Fruit fly (Drosophila melanogaster) whole organism, embryonic: ENCODE measurements around the gene His3.3B.

Source experiments
- C15 ChIP-seq: fragments of 200-800 bp; sonication (Bioruptor generic); IDR thresholded peaks from 3 replicates; pipeline ENCODE4 v1.3.6; 2022; ENCODE audit warnings: missing biosample characterization, missing genetic modification characterization
- CG11504 ChIP-seq: fragments of 200-800 bp; sonication (Bioruptor generic); optimal IDR thresholded peaks from 3 replicates; lab custom pipeline; 2019; ENCODE audit warnings: missing biosample characterization, mild to moderate bottlenecking, missing genetic modification characterization, moderate library complexity
- CG11560 ChIP-seq: fragments of 200-800 bp; sonication (Bioruptor generic); IDR thresholded peaks from 3 replicates; pipeline ENCODE4 v1.3.6; 2022; ENCODE audit warnings: missing biosample characterization, missing genetic modification characterization
- CG12659 ChIP-seq: fragments of 200-800 bp; sonication (Bioruptor generic); optimal IDR thresholded peaks from 3 replicates; lab custom pipeline; 2017; ENCODE audit warnings: mild to moderate bottlenecking, missing biosample characterization, missing genetic modification reagents, missing genetic modification characterization
- CG13424 ChIP-seq: fragments of 200-800 bp; sonication (Bioruptor generic); optimal IDR thresholded peaks from 2 replicates; lab custom pipeline; 2019; ENCODE audit warnings: missing biosample characterization, mild to moderate bottlenecking, missing genetic modification characterization, moderate library complexity
- CG14014 ChIP-seq: fragments of 200-800 bp; sonication (Bioruptor generic); IDR thresholded peaks from 2 replicates; pipeline ENCODE4 v1.3.6; 2022; ENCODE audit warnings: missing biosample characterization, missing genetic modification characterization
- CG14667 ChIP-seq: fragments of 200-800 bp; sonication (Bioruptor generic); IDR thresholded peaks from 2 replicates; pipeline ENCODE4 v1.3.6; 2022; ENCODE audit warnings: missing biosample characterization, missing genetic modification characterization
- CG14710 ChIP-seq: fragments of 200-800 bp; sonication (Bioruptor generic); optimal IDR thresholded peaks from 3 replicates; lab custom pipeline; 2019; ENCODE audit warnings: missing biosample characterization, mild to moderate bottlenecking, missing genetic modification characterization, moderate library complexity
- CG14860 ChIP-seq: fragments of 200-800 bp; sonication (Bioruptor generic); IDR thresholded peaks from 3 replicates; pipeline ENCODE4 v1.3.6; 2022; ENCODE audit warnings: missing biosample characterization, missing genetic modification characterization; ENCODE audit not compliant: partially characterized antibody
- CG16779 ChIP-seq: fragments of 200-800 bp; sonication (Bioruptor generic); IDR thresholded peaks from 2 replicates; pipeline ENCODE4 v1.3.6; 2022; ENCODE audit warnings: missing biosample characterization, missing genetic modification characterization
- CG17359 ChIP-seq: fragments of 200-800 bp; sonication (Bioruptor generic); optimal IDR thresholded peaks from 3 replicates; lab custom pipeline; 2018; ENCODE audit warnings: missing biosample characterization, mild to moderate bottlenecking, missing genetic modification characterization, moderate library complexity
- CG2199 ChIP-seq: fragments of 200-800 bp; sonication (Bioruptor generic); IDR thresholded peaks from 3 replicates; pipeline ENCODE4 v1.3.6; 2022; ENCODE audit warnings: missing biosample characterization, missing genetic modification characterization
- CG33213 ChIP-seq: fragments of 200-800 bp; sonication (Bioruptor generic); optimal IDR thresholded peaks from 3 replicates; lab custom pipeline; 2016; ENCODE audit warnings: missing biosample characterization, missing genetic modification characterization
- CG3726 ChIP-seq: fragments of 200-800 bp; sonication (Bioruptor generic); IDR thresholded peaks from 3 replicates; pipeline ENCODE4, ENCODE4 v1.3.6; 2022; ENCODE audit warnings: missing biosample characterization, missing genetic modification characterization
- CG4328 ChIP-seq: fragments of 200-800 bp; sonication (Bioruptor generic); optimal IDR thresholded peaks from 3 replicates; lab custom pipeline; 2017; ENCODE audit warnings: missing biosample characterization, missing genetic modification reagents, missing genetic modification characterization
- CG4424 ChIP-seq: fragments of 200-800 bp; sonication (Bioruptor generic); optimal IDR thresholded peaks from 3 replicates; lab custom pipeline; 2016; ENCODE audit warnings: missing biosample characterization, missing genetic modification characterization
- CG6765 ChIP-seq: fragments of 200-800 bp; sonication (Bioruptor generic); optimal IDR thresholded peaks from 3 replicates; lab custom pipeline; 2017; ENCODE audit warnings: missing biosample characterization, mild to moderate bottlenecking, missing genetic modification characterization
- CG8359 ChIP-seq: fragments of 200-800 bp; sonication (Bioruptor generic); optimal IDR thresholded peaks from 2 replicates; lab custom pipeline; 2017; ENCODE audit warnings: missing biosample characterization, mild to moderate bottlenecking, missing genetic modification characterization, borderline replicate concordance
- CG8478 ChIP-seq: fragments of >200 bp; optimal IDR thresholded peaks from 2 replicates; lab custom pipeline; 2018
- CHES-1-like ChIP-seq: fragments of 200-800 bp; sonication (Bioruptor generic); optimal IDR thresholded peaks from 2 replicates; lab custom pipeline; 2016; ENCODE audit warnings: missing biosample characterization, missing genetic modification characterization
- Eip74EF ChIP-seq, 2 experiments: fragments of 200-800 bp in 1 of 2; fragments of >200 bp in 1 of 2; sonication (Bioruptor generic) in 1 of 2; optimal IDR thresholded peaks; 2 replicates each; lab custom pipeline; 2017 to 2019; ENCODE audit warnings: missing biosample characterization in 2 of 2, missing genetic modification characterization in 2 of 2, mild to moderate bottlenecking in 1 of 2, moderate library complexity in 1 of 2
- Ets97D ChIP-seq: fragments of 200-800 bp; sonication (Bioruptor generic); optimal IDR thresholded peaks from 3 replicates; lab custom pipeline; 2016; ENCODE audit warnings: missing biosample characterization, missing genetic modification characterization
- H15 ChIP-seq: fragments of 200-800 bp; sonication (Bioruptor generic); IDR thresholded peaks from 3 replicates; pipeline ENCODE4 v1.3.6; 2022; ENCODE audit warnings: missing biosample characterization, missing genetic modification characterization
- HLH4C ChIP-seq: fragments of 200-800 bp; sonication (Bioruptor generic); IDR thresholded peaks from 3 replicates; pipeline ENCODE4 v1.3.6; 2022; ENCODE audit warnings: missing biosample characterization, missing genetic modification characterization; ENCODE audit not compliant: partially characterized antibody
- NK7.1 ChIP-seq: fragments of 200-800 bp; sonication (Bioruptor generic); optimal IDR thresholded peaks from 3 replicates; lab custom pipeline; 2016; ENCODE audit warnings: missing biosample characterization, missing genetic modification characterization
- Nf-YA ChIP-seq: fragments of 200-800 bp; sonication (Bioruptor generic); IDR thresholded peaks from 2 replicates; pipeline ENCODE4 v1.3.6; 2022; ENCODE audit warnings: missing biosample characterization, missing genetic modification characterization
- NfI ChIP-seq: fragments of 200-800 bp; sonication (Bioruptor generic); optimal IDR thresholded peaks from 3 replicates; lab custom pipeline; 2018; ENCODE audit warnings: missing biosample characterization, mild to moderate bottlenecking, missing genetic modification characterization, moderate library complexity
- PHDP ChIP-seq: fragments of 200-800 bp; sonication (Bioruptor generic); optimal IDR thresholded peaks from 3 replicates; lab custom pipeline; 2018; ENCODE audit warnings: missing biosample characterization, mild to moderate bottlenecking, missing genetic modification characterization, moderate library complexity
- Ptx1 ChIP-seq: fragments of 200-800 bp; sonication (Bioruptor generic); IDR thresholded peaks from 2 replicates; pipeline ENCODE4 v1.3.6; 2022; ENCODE audit warnings: missing biosample characterization, missing genetic modification characterization
- Rfx ChIP-seq: fragments of 200-800 bp; sonication (Bioruptor generic); IDR thresholded peaks from 2 replicates; pipeline ENCODE4 v1.3.6; 2022; ENCODE audit warnings: missing biosample characterization, missing genetic modification characterization
- Sin3A ChIP-seq: fragments of >200 bp; optimal IDR thresholded peaks from 2 replicates; lab custom pipeline; 2018
- Spps ChIP-seq: fragments of 200-800 bp; sonication (Bioruptor generic); optimal IDR thresholded peaks from 2 replicates; lab custom pipeline; 2018; ENCODE audit warnings: missing biosample characterization, mild to moderate bottlenecking, missing genetic modification characterization
- ab ChIP-seq: fragments of 200-800 bp; sonication (Bioruptor generic); optimal IDR thresholded peaks from 2 replicates; lab custom pipeline; 2016; ENCODE audit warnings: missing biosample characterization, missing genetic modification characterization
- ac ChIP-seq: fragments of 200-800 bp; sonication (Bioruptor generic); optimal IDR thresholded peaks from 3 replicates; lab custom pipeline; 2017; ENCODE audit warnings: missing biosample characterization, mild to moderate bottlenecking, missing genetic modification characterization
- chn ChIP-seq: fragments of 200-800 bp; sonication (Bioruptor generic); optimal IDR thresholded peaks from 2 replicates; lab custom pipeline; 2016; ENCODE audit warnings: missing biosample characterization, missing genetic modification characterization
- crc ChIP-seq: fragments of 200-800 bp; sonication (Bioruptor generic); optimal IDR thresholded peaks from 2 replicates; lab custom pipeline; 2016; ENCODE audit warnings: missing biosample characterization, missing genetic modification characterization
- danr ChIP-seq: fragments of 200-800 bp; sonication (Bioruptor generic); IDR thresholded peaks from 2 replicates; pipeline ENCODE4 v1.3.6; 2022; ENCODE audit warnings: missing biosample characterization, missing genetic modification characterization
- fru ChIP-seq: fragments of >200 bp; optimal IDR thresholded peaks from 2 replicates; lab custom pipeline; 2017
- grn ChIP-seq: fragments of 200-800 bp; sonication (Bioruptor generic); optimal IDR thresholded peaks from 3 replicates; lab custom pipeline; 2017; ENCODE audit warnings: missing biosample characterization, missing genetic modification characterization
- hth ChIP-seq: fragments of >200 bp; optimal IDR thresholded peaks from 2 replicates; lab custom pipeline; 2017; ENCODE audit warnings: inconsistent platforms
- lab ChIP-seq: fragments of 200-800 bp; sonication (Bioruptor generic); optimal IDR thresholded peaks from 3 replicates; lab custom pipeline; 2017; ENCODE audit warnings: missing biosample characterization, missing genetic modification characterization, mild to moderate bottlenecking, moderate library complexity, missing genetic modification reagents
- luna ChIP-seq: fragments of 200-800 bp; sonication (Bioruptor generic); optimal IDR thresholded peaks from 2 replicates; lab custom pipeline; 2016; ENCODE audit warnings: missing biosample characterization, missing genetic modification characterization
- pb ChIP-seq: fragments of 200-800 bp; sonication (Bioruptor generic); optimal IDR thresholded peaks from 3 replicates; lab custom pipeline; 2016; ENCODE audit warnings: missing biosample characterization, missing genetic modification characterization
- repo ChIP-seq: fragments of 200-800 bp; sonication (Bioruptor generic); optimal IDR thresholded peaks from 2 replicates; lab custom pipeline; 2016; ENCODE audit warnings: missing biosample characterization, missing genetic modification characterization
- row ChIP-seq: fragments of 200-800 bp; sonication (Bioruptor generic); IDR thresholded peaks from 3 replicates; pipeline ENCODE4 v1.3.6; 2022; ENCODE audit warnings: missing biosample characterization, missing genetic modification characterization
- so ChIP-seq: fragments of 200-800 bp; sonication (Bioruptor generic); IDR thresholded peaks from 3 replicates; pipeline ENCODE4 v1.3.6; 2022; ENCODE audit warnings: missing biosample characterization, missing genetic modification characterization
- tap ChIP-seq: fragments of 200-800 bp; optimal IDR thresholded peaks from 3 replicates; lab custom pipeline; 2019; ENCODE audit warnings: missing biosample characterization, mild to moderate bottlenecking, missing genetic modification characterization, moderate library complexity
- ttk ChIP-seq: fragments of 200-800 bp; sonication (Bioruptor generic); IDR thresholded peaks from 2 replicates; pipeline ENCODE4 v2.1.2; 2022; ENCODE audit warnings: missing biosample characterization, missing genetic modification characterization
- zen2 ChIP-seq: fragments of 200-800 bp; sonication (Bioruptor generic); IDR thresholded peaks from 3 replicates; pipeline ENCODE4 v1.3.6; 2022; ENCODE audit warnings: missing biosample characterization, missing genetic modification characterization; ENCODE audit not compliant: partially characterized antibody
- zfh1 ChIP-seq: fragments of 200-800 bp; sonication (Bioruptor generic); IDR thresholded peaks from 3 replicates; pipeline ENCODE4 v1.3.6; 2022; ENCODE audit warnings: missing biosample characterization, missing genetic modification characterization

His3.3B gene

DNA sequence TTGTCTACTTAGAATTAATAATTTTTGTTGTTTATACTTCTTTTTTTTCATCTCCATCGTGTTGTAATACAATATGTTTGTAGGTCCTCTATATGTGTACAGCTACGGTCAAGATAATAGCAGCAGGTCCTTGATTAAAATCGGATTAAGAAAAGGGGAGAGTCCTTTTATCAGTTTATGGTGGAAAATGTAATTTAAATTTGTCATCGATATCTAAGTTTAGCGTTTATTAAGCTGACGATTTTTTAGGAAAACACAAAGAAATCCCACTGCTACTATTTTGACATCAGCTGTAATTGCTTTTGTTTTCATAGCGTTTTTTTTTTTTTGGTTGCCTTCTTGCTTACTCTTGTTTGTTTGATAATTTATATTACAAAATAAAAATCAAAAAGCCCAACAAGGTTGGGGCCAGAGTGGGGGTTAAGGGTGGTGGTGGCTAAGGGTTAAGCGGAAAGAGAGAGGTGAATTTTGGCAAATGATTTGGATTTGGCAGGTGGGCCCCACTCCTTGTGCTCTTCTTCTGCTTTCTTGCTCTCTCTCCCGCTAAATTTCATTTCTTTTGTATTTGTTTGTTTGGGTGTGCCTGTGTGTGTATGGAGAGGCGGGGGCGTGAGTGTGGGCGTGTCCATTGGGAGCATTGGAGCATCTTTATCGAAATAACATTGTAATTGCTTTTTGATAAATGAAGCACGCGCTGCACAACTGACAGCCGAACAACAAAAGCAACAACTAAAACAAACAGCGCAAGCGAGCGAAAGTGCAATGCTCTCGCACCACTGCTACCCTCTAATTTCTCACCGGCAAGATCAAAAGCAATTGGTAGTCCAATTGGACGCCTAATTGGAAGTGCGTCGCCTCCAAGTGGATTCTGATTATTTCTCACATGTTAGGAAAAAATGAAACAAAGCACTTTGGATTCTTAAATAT lies 35.4 kb downstream of the His3.3B start (continued):
- no peak for TF ChIP-seq Nf-YA (GFP tag; lab: Robert Waterston, UW)
- TF ChIP-seq Sin3A (lab: Kevin White, UChicago): no peak
- peak; percentile 63 for TF ChIP-seq PHDP (tag; lab: Kevin White, UChicago)
- TF ChIP-seq grn (GFP tag; lab: Kevin White, UChicago): no peak
- no peak for TF ChIP-seq repo (GFP tag; lab: Kevin White, UChicago)
- no peak for TF ChIP-seq C15 (GFP tag; lab: Robert Waterston, UW)
- TF ChIP-seq Spps (tag; lab: Kevin White, UChicago): no peak
- TF ChIP-seq CG13424 (tag; lab: Kevin White, UChicago): peak; percentile 50
- no peak for TF ChIP-seq CG16779 (GFP tag; lab: Robert Waterston, UW)
- no peak for TF ChIP-seq CG3726 (GFP tag; lab: Robert Waterston, UW)
- no peak for TF ChIP-seq CG4328 (GFP tag; lab: Kevin White, UChicago)
- peak; percentile 60 for TF ChIP-seq lab (GFP tag; lab: Kevin White, UChicago)
- no peak for TF ChIP-seq so (GFP tag; lab: Robert Waterston, UW)
- TF ChIP-seq CG4424 (GFP tag; lab: Kevin White, UChicago): peak; percentile 21
- TF ChIP-seq luna (GFP tag; lab: Kevin White, UChicago): no peak
- TF ChIP-seq ac: no peak
- TF ChIP-seq tap (tag; lab: Kevin White, UChicago): no peak
- TF ChIP-seq CG17359: peak; percentile 66
- TF ChIP-seq NK7.1 (GFP tag; lab: Kevin White, UChicago): peak; percentile 43
- TF ChIP-seq CG8359 (GFP tag; lab: Kevin White, UChicago): peak; percentile 18
- TF ChIP-seq CG11560 (tag; lab: Robert Waterston, UW): no peak
- 0 out of 3 replicates have a peak, but pooled peaks have one; percentile 6 for TF ChIP-seq zfh1 (GFP tag; lab: Robert Waterston, UW)
- TF ChIP-seq Ptx1 (GFP tag; lab: Robert Waterston, UW): peak; percentile 46; the same call in 1 of the 2 replicates
- TF ChIP-seq Ets97D: no peak
- TF ChIP-seq CG11504 (tag; lab: Kevin White, UChicago): peak; percentile 70
- TF ChIP-seq CG14860 (GFP tag; lab: Robert Waterston, UW): no peak
- TF ChIP-seq ttk (GFP tag; lab: Robert Waterston, UW): no peak
- no peak for TF ChIP-seq fru (lab: Kevin White, UChicago)
- no peak for TF ChIP-seq chn (GFP tag; lab: Kevin White, UChicago)
- peak; percentile 41 for TF ChIP-seq CG14710 (tag; lab: Kevin White, UChicago)
- TF ChIP-seq CG12659: peak; percentile 9
- no peak for TF ChIP-seq CG8478 (lab: Kevin White, UChicago)
- TF ChIP-seq HLH4C (GFP tag; lab: Robert Waterston, UW): no peak
- no peak for TF ChIP-seq crc (GFP tag; lab: Kevin White, UChicago)
- TF ChIP-seq danr: no peak
- peak; percentile 57 for TF ChIP-seq row
- no peak for TF ChIP-seq ab
- TF ChIP-seq hth (lab: Kevin White, UChicago): no peak
- no peak for TF ChIP-seq pb
- no peak for TF ChIP-seq zen2 (GFP tag; lab: Robert Waterston, UW)
- TF ChIP-seq Eip74EF (GFP tag; optimal IDR thresholded peaks at IDR 0.05; lab: Kevin White, UChicago): peak in 1 of 2 experiments; percentile 22
- TF ChIP-seq CG14667 (GFP tag; lab: Robert Waterston, UW): no peak
- TF ChIP-seq Rfx: peak; percentile 34; the same call in 1 of the 2 replicates
- no peak for TF ChIP-seq CG33213
- TF ChIP-seq CG6765 (GFP tag; lab: Kevin White, UChicago): no peak
- peak; percentile 28 for TF ChIP-seq NfI
- TF ChIP-seq CHES-1-like: no peak
- TF ChIP-seq CG2199 (GFP tag; lab: Robert Waterston, UW): no peak
- TF ChIP-seq H15 (GFP tag; lab: Robert Waterston, UW): no peak
- TF ChIP-seq CG14014: peak; percentile 47
